Fruit fly (Drosophila melanogaster) whole organism, pupa: ENCODE results near the gene nompC.

Source experiments
- CG10348 ChIP-seq: fragments of 200-800 bp; sonication (Bioruptor generic); IDR thresholded peaks from 2 replicates; pipeline ENCODE4 v1.3.6; 2022; ENCODE audit warnings: missing biosample characterization, missing genetic modification characterization
- CG15710 ChIP-seq: fragments of 200-800 bp; sonication (Bioruptor generic); optimal IDR thresholded peaks from 2 replicates; lab custom pipeline; 2018; ENCODE audit warnings: missing biosample characterization, mild to moderate bottlenecking, missing genetic modification characterization, moderate library complexity
- CG17806 ChIP-seq: fragments of 200-800 bp; sonication (Bioruptor generic); optimal IDR thresholded peaks from 2 replicates; lab custom pipeline; 2018; ENCODE audit warnings: missing biosample characterization, mild to moderate bottlenecking, missing genetic modification characterization, moderate library complexity
- CG34367 ChIP-seq: fragments of 200-800 bp; sonication (Bioruptor generic); optimal IDR thresholded peaks from 2 replicates; lab custom pipeline; 2018; ENCODE audit warnings: missing biosample characterization, mild to moderate bottlenecking, missing genetic modification characterization
- CG4496 ChIP-seq: fragments of 200-800 bp; sonication (Bioruptor generic); IDR thresholded peaks from 3 replicates; pipeline ENCODE4 v1.3.6; 2022; ENCODE audit warnings: missing biosample characterization, missing genetic modification characterization
- CG8159 ChIP-seq: fragments of 200-800 bp; sonication (Bioruptor generic); optimal IDR thresholded peaks from 3 replicates; lab custom pipeline; 2018; ENCODE audit warnings: missing biosample characterization, mild to moderate bottlenecking, missing genetic modification characterization, moderate library complexity
- CG9948 ChIP-seq: fragments of 200-800 bp; sonication (Bioruptor generic); optimal IDR thresholded peaks from 2 replicates; lab custom pipeline; 2018; ENCODE audit warnings: missing biosample characterization, mild to moderate bottlenecking, missing genetic modification characterization, moderate library complexity
- Pif1A ChIP-seq: fragments of 200-800 bp; sonication (Bioruptor generic); optimal IDR thresholded peaks from 3 replicates; lab custom pipeline; 2016; ENCODE audit warnings: missing biosample characterization, missing genetic modification characterization
- Pif1B ChIP-seq: fragments of 200-800 bp; sonication (Bioruptor generic); optimal IDR thresholded peaks from 3 replicates; lab custom pipeline; 2016; ENCODE audit warnings: missing biosample characterization, missing genetic modification characterization
- Snoo ChIP-seq: fragments of 200-800 bp; sonication (Bioruptor generic); optimal IDR thresholded peaks from 3 replicates; lab custom pipeline; 2017; ENCODE audit warnings: missing biosample characterization, mild to moderate bottlenecking, missing genetic modification characterization, inconsistent platforms
- fd96Ca ChIP-seq: fragments of 200-800 bp; sonication (Bioruptor generic); IDR thresholded peaks from 3 replicates; pipeline ENCODE4 v1.3.6; 2022; ENCODE audit warnings: missing biosample characterization, missing genetic modification characterization
- rn ChIP-seq: fragments of 200-800 bp; sonication (Bioruptor generic); IDR thresholded peaks from 2 replicates; pipeline ENCODE4 v1.3.6; 2022; ENCODE audit warnings: missing biosample characterization, missing genetic modification characterization

DNA sequence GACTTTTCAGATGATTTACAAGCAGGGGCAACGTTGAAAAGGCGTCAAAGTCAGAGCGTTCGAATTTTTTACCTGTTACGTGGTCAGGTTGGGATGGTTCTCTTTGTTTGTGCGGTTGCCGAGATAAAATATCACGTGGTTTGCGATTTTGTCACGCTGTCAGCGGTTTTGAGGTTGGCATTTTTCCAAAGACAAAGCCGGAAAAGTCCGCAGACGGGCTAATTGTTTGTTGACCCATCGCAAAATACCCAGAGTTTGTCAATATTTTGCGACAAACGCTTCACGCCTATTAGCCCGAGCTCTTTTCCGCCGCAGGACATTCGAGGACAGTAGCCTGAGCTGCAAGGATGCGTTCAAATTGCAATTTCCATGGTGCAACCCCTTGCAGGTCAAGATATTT is 64.3 kb downstream of the nompC start:
- TF ChIP-seq CG8159 (tag; lab: Kevin White, UChicago) (no peak), CG15710 (no peak), CG34367 (no peak), CG17806 (tag; lab: Kevin White, UChicago) (no peak), fd96Ca (GFP tag; lab: Robert Waterston, UW) (no peak), CG4496 (GFP tag; lab: Robert Waterston, UW) (no peak), Snoo (tag; lab: Kevin White, UChicago) (no peak), CG9948 (tag; lab: Kevin White, UChicago) (no peak), Pif1B (GFP tag; lab: Kevin White, UChicago) (no peak), CG10348 (GFP tag; lab: Robert Waterston, UW) (no peak), Pif1A (GFP tag; lab: Kevin White, UChicago) (no peak), rn (GFP tag; lab: Robert Waterston, UW) (no peak)
